Worm (Caenorhabditis elegans) whole organism, L1 larva: Measurements from ENCODE around the gene F59B2.9.

Experiments
- C04F5.9 ChIP-seq: sonication (generic microtip); optimal IDR thresholded peaks from 2 replicates; lab custom pipeline; 2016; ENCODE audit warnings: missing genetic modification characterization, missing compliant biosample characterization
- C34B4.2 ChIP-seq: sonication (generic microtip); optimal IDR thresholded peaks from 2 replicates; lab custom pipeline; 2017; ENCODE audit warnings: mild to moderate bottlenecking, missing genetic modification characterization, missing compliant biosample characterization
- F16B12.6 ChIP-seq: fragments of 150-350 bp; optimal IDR thresholded peaks from 2 replicates; lab custom pipeline; 2014; ENCODE audit warnings: missing biosample characterization, missing genetic modification characterization
- aha-1 ChIP-seq: fragments of 150-350 bp; optimal IDR thresholded peaks from 2 replicates; lab custom pipeline; 2014; ENCODE audit warnings: missing biosample characterization, missing genetic modification characterization
- aly-2 ChIP-seq: fragments of 150-350 bp; optimal IDR thresholded peaks from 2 replicates; lab custom pipeline; 2014; ENCODE audit warnings: missing biosample characterization, missing genetic modification characterization
- ama-1 ChIP-seq: fragments of 150-350 bp; optimal IDR thresholded peaks from 2 replicates; lab custom pipeline; 2014
- ceh-82 ChIP-seq, 3 experiments: fragments of 150-350 bp in 1 of 3; sonication (generic microtip) in 2 of 3; optimal IDR thresholded peaks; 2 replicates each; lab custom pipeline; 2014 to 2017; ENCODE audit warnings: missing biosample characterization in 3 of 3, missing genetic modification characterization in 3 of 3
- dsc-1 ChIP-seq: sonication (generic microtip); optimal IDR thresholded peaks from 2 replicates; lab custom pipeline; 2016; ENCODE audit warnings: mild to moderate bottlenecking, missing genetic modification characterization, missing compliant biosample characterization
- efl-1 ChIP-seq, 4 experiments: fragments of 150-350 bp; optimal IDR thresholded peaks in 3 of 4; peaks in 1 of 4; 1 replicate in 1 of 4; 2 replicates in 3 of 4; lab custom pipeline; 2014; ENCODE audit warnings: missing biosample characterization in 2 of 4, missing genetic modification characterization in 2 of 4, missing genetic modification reagents in 2 of 4
- efl-3 ChIP-seq: fragments of 200-800 bp; sonication (Bioruptor generic); optimal IDR thresholded peaks from 2 replicates; lab custom pipeline; 2018; ENCODE audit warnings: mild to moderate bottlenecking, missing genetic modification characterization, missing compliant biosample characterization
- egl-13 ChIP-seq: sonication (generic microtip); optimal IDR thresholded peaks from 2 replicates; lab custom pipeline; 2016; ENCODE audit warnings: missing genotype, missing genetic modification reagents, missing genetic modification characterization, missing compliant biosample characterization
- elt-2 ChIP-seq: sonication (generic microtip); optimal IDR thresholded peaks from 2 replicates; lab custom pipeline; 2016; ENCODE audit warnings: missing genetic modification characterization, mild to moderate bottlenecking, inconsistent platforms, missing compliant biosample characterization, missing genetic modification reagents
- fkh-4 ChIP-seq: sonication (generic microtip); optimal IDR thresholded peaks from 2 replicates; lab custom pipeline; 2016; ENCODE audit warnings: missing compliant biosample characterization, missing genetic modification characterization, borderline replicate concordance
- hlh-17 ChIP-seq: fragments of 200-800 bp; sonication (Bioruptor generic); optimal IDR thresholded peaks from 2 replicates; lab custom pipeline; 2018; ENCODE audit warnings: missing genetic modification characterization, mild to moderate bottlenecking, missing compliant biosample characterization, moderate library complexity, borderline replicate concordance
- hlh-4 ChIP-seq: sonication (generic microtip); optimal IDR thresholded peaks from 2 replicates; lab custom pipeline; 2016; ENCODE audit warnings: mild to moderate bottlenecking, missing genetic modification characterization, missing compliant biosample characterization
- hpl-2 ChIP-seq: fragments of 150-350 bp; optimal IDR thresholded peaks from 2 replicates; lab custom pipeline; 2014; ENCODE audit warnings: missing biosample characterization, missing genetic modification reagents, missing genetic modification characterization
- jun-1 ChIP-seq: fragments of 150-350 bp; optimal IDR thresholded peaks from 2 replicates; lab custom pipeline; 2014; ENCODE audit warnings: missing biosample characterization, missing genetic modification reagents, missing genetic modification characterization
- lin-14 ChIP-seq: fragments of 200-800 bp; sonication (Bioruptor generic); optimal IDR thresholded peaks from 2 replicates; lab custom pipeline; 2018; ENCODE audit warnings: mild to moderate bottlenecking, missing genetic modification characterization, moderate library complexity, missing compliant biosample characterization
- lin-35 ChIP-seq, 2 experiments: fragments of 150-350 bp; optimal IDR thresholded peaks; 2 replicates each; lab custom pipeline; 2014; ENCODE audit warnings: missing biosample characterization in 2 of 2, missing genetic modification characterization in 2 of 2, missing genetic modification reagents in 2 of 2
- lir-3 ChIP-seq: sonication (generic microtip); optimal IDR thresholded peaks from 2 replicates; lab custom pipeline; 2016; ENCODE audit warnings: mild to moderate bottlenecking, missing genetic modification characterization, moderate library complexity, missing compliant biosample characterization; ENCODE audit not compliant: poor library complexity
- lsy-2 ChIP-seq, 2 experiments: fragments of 150-350 bp; optimal IDR thresholded peaks; 2 replicates each; lab custom pipeline; 2014; ENCODE audit warnings: missing biosample characterization in 2 of 2, missing genetic modification characterization in 2 of 2
- mdl-1 ChIP-seq, 2 experiments: fragments of 150-350 bp; optimal IDR thresholded peaks; 2 replicates each; lab custom pipeline; 2014 to 2017; ENCODE audit warnings: missing biosample characterization in 2 of 2, missing genetic modification characterization in 2 of 2, inconsistent platforms in 1 of 2
- mef-2 ChIP-seq: fragments of 150-350 bp; optimal IDR thresholded peaks from 2 replicates; lab custom pipeline; 2014; ENCODE audit warnings: missing biosample characterization, missing genetic modification characterization
- mep-1 ChIP-seq: fragments of 150-350 bp; optimal IDR thresholded peaks from 2 replicates; lab custom pipeline; 2014; ENCODE audit warnings: missing biosample characterization, missing genetic modification characterization
- nhr-19 ChIP-seq: fragments of 200-800 bp; sonication (Bioruptor generic); conservative IDR thresholded peaks from 2 replicates; pipeline ENCODE4 v1.3.6; 2022; ENCODE audit warnings: missing genetic modification characterization, missing compliant biosample characterization
- nhr-20 ChIP-seq: sonication (generic microtip); optimal IDR thresholded peaks from 2 replicates; lab custom pipeline; 2016; ENCODE audit warnings: mild to moderate bottlenecking, missing genetic modification characterization, missing compliant biosample characterization
- nhr-71 ChIP-seq: sonication (generic microtip); optimal IDR thresholded peaks from 2 replicates; lab custom pipeline; 2016; ENCODE audit warnings: mild to moderate bottlenecking, missing genetic modification characterization, moderate library complexity, missing compliant biosample characterization
- nhr-84 ChIP-seq: sonication (generic microtip); optimal IDR thresholded peaks from 2 replicates; lab custom pipeline; 2017; ENCODE audit warnings: missing biosample characterization, missing genetic modification characterization
- nhr-85 ChIP-seq: sonication (generic microtip); peaks from one replicate; lab custom pipeline; 2016; ENCODE audit warnings: missing genetic modification characterization, inconsistent platforms, missing compliant biosample characterization
- nhr-90 ChIP-seq: sonication (generic microtip); optimal IDR thresholded peaks from 2 replicates; lab custom pipeline; 2016; ENCODE audit warnings: mild to moderate bottlenecking, missing genetic modification characterization, missing compliant biosample characterization; ENCODE audit not compliant: poor library complexity
- pag-3 ChIP-seq: sonication (generic microtip); optimal IDR thresholded peaks from 2 replicates; lab custom pipeline; 2017; ENCODE audit warnings: missing genetic modification characterization, mild to moderate bottlenecking, missing compliant biosample characterization, antibody characterized with exemption, borderline replicate concordance; ENCODE audit not compliant: insufficient read depth
- rnt-1 ChIP-seq: sonication (generic microtip); optimal IDR thresholded peaks from 2 replicates; lab custom pipeline; 2016; ENCODE audit warnings: mild to moderate bottlenecking, missing genetic modification characterization, moderate library complexity, missing compliant biosample characterization
- skn-1 ChIP-seq: fragments of 150-350 bp; optimal IDR thresholded peaks from 2 replicates; lab custom pipeline; 2014; ENCODE audit warnings: missing biosample characterization, missing genetic modification characterization
- snpc-4 ChIP-seq: fragments of 150-350 bp; optimal IDR thresholded peaks from 2 replicates; lab custom pipeline; 2014; ENCODE audit warnings: missing biosample characterization, missing genetic modification characterization
- snu-23 ChIP-seq: sonication (generic microtip); optimal IDR thresholded peaks from 2 replicates; lab custom pipeline; 2016; ENCODE audit warnings: missing genetic modification characterization, missing compliant biosample characterization
- swsn-7 ChIP-seq: sonication (generic microtip); optimal IDR thresholded peaks from 2 replicates; lab custom pipeline; 2016; ENCODE audit warnings: missing genetic modification characterization, missing compliant biosample characterization
- unc-130 ChIP-seq: fragments of 150-350 bp; optimal IDR thresholded peaks from 2 replicates; lab custom pipeline; 2017; ENCODE audit warnings: missing biosample characterization, missing genetic modification characterization, inconsistent platforms
- unc-30 ChIP-seq: sonication (generic microtip); optimal IDR thresholded peaks from 2 replicates; lab custom pipeline; 2017; ENCODE audit warnings: missing biosample characterization, missing genetic modification characterization
- unc-98 ChIP-seq: fragments of 200-800 bp; sonication (Bioruptor generic); IDR thresholded peaks from 2 replicates; pipeline ENCODE4 v1.3.6; 2022; ENCODE audit warnings: missing genetic modification characterization, missing compliant biosample characterization
- vab-15 ChIP-seq: sonication (generic microtip); optimal IDR thresholded peaks from 2 replicates; lab custom pipeline; 2017; ENCODE audit warnings: missing genotype, mild to moderate bottlenecking, missing genetic modification characterization, missing compliant biosample characterization
- xbp-1 ChIP-seq: sonication (generic microtip); optimal IDR thresholded peaks from 2 replicates; lab custom pipeline; 2016; ENCODE audit warnings: missing genetic modification characterization, missing compliant biosample characterization
- zip-4 ChIP-seq: fragments of 200-800 bp; sonication (Bioruptor generic); optimal IDR thresholded peaks from 2 replicates; lab custom pipeline; 2018; ENCODE audit warnings: mild to moderate bottlenecking, missing genetic modification characterization, moderate library complexity, missing compliant biosample characterization
- ztf-11 ChIP-seq, 2 experiments: sonication (generic microtip); optimal IDR thresholded peaks; 2 replicates each; lab custom pipeline; 2016 to 2017; ENCODE audit warnings: missing genetic modification characterization in 2 of 2, missing biosample characterization in 1 of 2, missing compliant biosample characterization in 1 of 2

Gene F59B2.9

DNA sequence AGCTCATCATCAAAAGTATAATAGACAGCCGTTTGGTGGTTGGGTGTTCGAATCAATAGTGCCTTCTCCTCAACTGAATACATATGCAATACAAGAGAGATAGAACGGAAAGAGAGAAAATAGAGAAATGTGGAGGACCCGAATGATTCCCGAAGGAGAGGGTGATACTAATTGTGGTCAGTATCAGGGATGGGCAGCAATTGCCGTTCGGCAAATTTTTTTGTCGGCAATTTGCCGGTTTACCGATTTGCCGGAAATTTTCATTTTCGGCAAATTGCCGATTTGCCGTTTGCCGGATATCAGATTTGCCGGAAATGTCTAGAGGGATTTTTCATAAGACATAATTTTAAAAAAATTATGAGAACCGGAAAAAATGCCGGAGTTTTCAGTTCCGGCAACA is at the start of gene F59B2.9:
Gene F59B2.9, minus strand, starts transcription at position 101 of the 400 bp plus-strand sequence.
- TF ChIP-seq unc-30 (tag; lab: Kevin White, UChicago) (no peak), hlh-17 (GFP tag; lab: Kevin White, UChicago) (no peak), fkh-4 (tag; lab: Kevin White, UChicago) (no peak), ztf-11 (tag; optimal IDR thresholded peaks at IDR 0.05; lab: Kevin White, UChicago) (no peak), xbp-1 (tag; lab: Kevin White, UChicago) (no peak), vab-15 (tag; lab: Kevin White, UChicago) (no peak), nhr-90 (no peak), mep-1 (tag; lab: Kevin White, UChicago) (no peak), C04F5.9 (tag; lab: Kevin White, UChicago) (no peak), ama-1 (lab: Kevin White, UChicago) (no peak)

DNA sequence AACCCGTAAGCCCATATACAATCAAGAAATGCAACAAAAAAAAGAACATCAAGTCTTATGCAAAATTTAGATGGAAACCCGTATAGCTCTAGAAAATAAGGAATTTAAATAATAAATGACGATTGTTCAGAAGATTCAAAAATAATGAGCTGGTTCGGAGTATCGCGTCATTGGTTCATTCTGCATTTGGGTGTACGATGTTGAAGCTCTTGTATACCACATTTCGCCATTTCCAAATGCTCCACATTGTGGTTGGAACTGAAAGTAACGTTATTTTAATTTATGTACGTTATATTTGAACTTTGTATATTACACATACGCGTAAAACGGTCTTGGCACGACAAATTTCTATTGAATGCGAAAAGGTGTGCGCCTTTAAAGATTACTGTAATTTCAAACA is 48.1 kb upstream of the F59B2.9 start:
- TF ChIP-seq F16B12.6 (tag; lab: Kevin White, UChicago): no peak
- no peak for TF ChIP-seq egl-13 (tag; lab: Kevin White, UChicago)
- TF ChIP-seq lir-3 (tag; lab: Kevin White, UChicago): no peak
- TF ChIP-seq nhr-90: no peak
- no peak for TF ChIP-seq nhr-84 (tag; lab: Kevin White, UChicago)
- peak; percentile 56 for TF ChIP-seq nhr-71 (tag; lab: Kevin White, UChicago)
- no peak for TF ChIP-seq aha-1 (tag; lab: Kevin White, UChicago)
- TF ChIP-seq mep-1 (tag; lab: Kevin White, UChicago): peak; percentile 27
- TF ChIP-seq snu-23 (GFP tag; lab: Kevin White, UChicago): no peak
- no peak for TF ChIP-seq pag-3 (tag; lab: Kevin White, UChicago)
- TF ChIP-seq nhr-85 (tag; lab: Kevin White, UChicago): no peak
- 0 out of 2 replicates have a peak, but pooled peaks have one; percentile 10 for TF ChIP-seq nhr-19
- no peak for TF ChIP-seq unc-130
- no peak for TF ChIP-seq jun-1 (tag; lab: Kevin White, UChicago)
- peak; percentile 72 for TF ChIP-seq aly-2
- TF ChIP-seq lsy-2 (tag; optimal IDR thresholded peaks at IDR 0.05; lab: Kevin White, UChicago): no peak
- no peak for TF ChIP-seq mef-2 (tag; lab: Kevin White, UChicago)
- no peak for TF ChIP-seq nhr-20
- TF ChIP-seq unc-98: no peak
- no peak for TF ChIP-seq dsc-1
- no peak for TF ChIP-seq hpl-2 (GFP tag; lab: Kevin White, UChicago)
- no peak for TF ChIP-seq C04F5.9 (tag; lab: Kevin White, UChicago)
- no peak for TF ChIP-seq snpc-4 (tag; lab: Kevin White, UChicago)
- no peak for TF ChIP-seq C34B4.2
- no peak for TF ChIP-seq hlh-4

DNA sequence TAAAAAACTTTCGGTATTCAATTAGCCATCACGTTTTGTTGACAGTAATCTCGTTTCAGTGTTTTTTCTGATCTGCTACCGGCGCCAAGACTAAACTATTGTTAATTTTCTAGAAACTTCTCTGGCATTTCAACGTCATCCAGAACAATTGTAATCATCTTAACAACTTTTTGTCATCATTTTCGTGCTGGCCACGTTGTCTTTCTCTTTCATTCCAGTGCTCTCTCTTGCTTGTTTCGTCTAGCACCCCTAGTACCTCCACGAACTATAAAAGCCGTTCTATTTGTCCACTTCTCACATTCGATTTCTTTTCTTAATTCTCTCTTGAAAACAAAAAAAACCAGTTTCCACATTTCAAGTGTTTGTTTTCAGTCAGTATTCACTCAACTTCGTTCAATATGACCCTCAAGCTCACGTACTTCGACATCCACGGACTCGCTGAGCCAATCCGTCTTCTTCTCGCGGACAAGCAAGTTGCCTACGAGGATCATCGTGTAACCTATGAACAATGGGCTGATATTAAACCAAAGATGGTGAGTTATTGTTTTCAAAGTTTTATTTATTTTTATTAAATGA is 46.8 kb upstream of the F59B2.9 start, which contains the start of gene gst-1:
Gene gst-1, plus strand, starts transcription at position 373 of the 576 bp plus-strand sequence.
- TF ChIP-seq snu-23 (GFP tag; lab: Kevin White, UChicago): peak; percentile 28
- peak in 1 of 2 experiments; percentile 22 for TF ChIP-seq mdl-1 (tag; optimal IDR thresholded peaks at IDR 0.05; lab: Kevin White, UChicago)
- TF ChIP-seq rnt-1 (tag; lab: Kevin White, UChicago): peak; percentile 0
- peak; percentile 10 for TF ChIP-seq swsn-7 (tag; lab: Kevin White, UChicago)
- TF ChIP-seq lin-14 (GFP tag; lab: Kevin White, UChicago): peak; percentile 31
- peak in 1 of 2 experiments; percentile 10 for TF ChIP-seq efl-1 (optimal IDR thresholded peaks at IDR 0.05; lab: Kevin White, UChicago)
- peak in 1 of 2 experiments; percentile 56 for TF ChIP-seq efl-1 (GFP tag; optimal IDR thresholded peaks at IDR 0.05 in 1 of 2; lab: Kevin White, UChicago)
- peak; percentile 46 for TF ChIP-seq elt-2 (tag; lab: Kevin White, UChicago)
- peak; percentile 97 for TF ChIP-seq skn-1
- TF ChIP-seq nhr-71 (tag; lab: Kevin White, UChicago): peak; percentile 38
- TF ChIP-seq C34B4.2: no peak
- TF ChIP-seq nhr-20: peak; percentile 67
- peak in 1 of 2 experiments; percentile 33 for TF ChIP-seq lin-35 (GFP tag; optimal IDR thresholded peaks at IDR 0.05; lab: Kevin White, UChicago)
- TF ChIP-seq efl-3: no peak
- TF ChIP-seq ceh-82 (tag; optimal IDR thresholded peaks at IDR 0.05; lab: Kevin White, UChicago): no peak
- no peak for TF ChIP-seq zip-4 (GFP tag; lab: Kevin White, UChicago)
